Fruit fly (Drosophila melanogaster) whole organism, embryonic: Measurements from ENCODE around the gene pan.

Experiments used
- CG10543 ChIP-seq: fragments of 200-800 bp; sonication (Bioruptor generic); optimal IDR thresholded peaks from 3 replicates; lab custom pipeline; 2017; ENCODE audit warnings: missing biosample characterization, mild to moderate bottlenecking, missing genetic modification characterization, moderate library complexity
- CG10565 ChIP-seq: fragments of 200-800 bp; sonication (Bioruptor generic); optimal IDR thresholded peaks from 3 replicates; lab custom pipeline; 2016; ENCODE audit warnings: missing biosample characterization, mild to moderate bottlenecking, missing genetic modification characterization
- CG10654 ChIP-seq: fragments of 200-800 bp; sonication (Bioruptor generic); optimal IDR thresholded peaks from 2 replicates; lab custom pipeline; 2016; ENCODE audit warnings: missing biosample characterization, missing genetic modification characterization
- CG11456 ChIP-seq: fragments of 200-800 bp; sonication (Bioruptor generic); IDR thresholded peaks from 3 replicates; pipeline ENCODE4 v1.3.6; 2022; ENCODE audit warnings: missing biosample characterization, missing genetic modification characterization
- CG15696 ChIP-seq: fragments of 200-800 bp; sonication (Bioruptor generic); optimal IDR thresholded peaks from 2 replicates; lab custom pipeline; 2019; ENCODE audit warnings: missing biosample characterization, mild to moderate bottlenecking, missing genetic modification characterization, moderate library complexity
- CG16815 ChIP-seq: fragments of 200-800 bp; sonication (Bioruptor generic); optimal IDR thresholded peaks from 3 replicates; lab custom pipeline; 2017; ENCODE audit warnings: missing biosample characterization, mild to moderate bottlenecking, missing genetic modification characterization
- CG17186 ChIP-seq: fragments of 200-800 bp; sonication (Bioruptor generic); optimal IDR thresholded peaks from 3 replicates; lab custom pipeline; 2017; ENCODE audit warnings: missing biosample characterization, missing genetic modification reagents, missing genetic modification characterization
- CG1792 ChIP-seq: fragments of 200-800 bp; sonication (Bioruptor generic); optimal IDR thresholded peaks from 2 replicates; lab custom pipeline; 2016; ENCODE audit warnings: missing biosample characterization, missing genetic modification characterization
- CG18262 ChIP-seq: fragments of 200-800 bp; optimal IDR thresholded peaks from 3 replicates; lab custom pipeline; 2019; ENCODE audit warnings: missing biosample characterization, mild to moderate bottlenecking, missing genetic modification characterization, moderate library complexity
- CG2199 ChIP-seq: fragments of 200-800 bp; sonication (Bioruptor generic); IDR thresholded peaks from 3 replicates; pipeline ENCODE4 v1.3.6; 2022; ENCODE audit warnings: missing biosample characterization, missing genetic modification characterization
- CG30020 ChIP-seq: fragments of 200-800 bp; optimal IDR thresholded peaks from 2 replicates; lab custom pipeline; 2019; ENCODE audit warnings: missing biosample characterization, mild to moderate bottlenecking, missing genetic modification characterization, moderate library complexity
- CG3407 ChIP-seq: fragments of 200-800 bp; sonication (Bioruptor generic); optimal IDR thresholded peaks from 2 replicates; lab custom pipeline; 2018; ENCODE audit warnings: missing biosample characterization, mild to moderate bottlenecking, missing genetic modification characterization
- CG3995 ChIP-seq: fragments of 200-800 bp; sonication (Bioruptor generic); optimal IDR thresholded peaks from 3 replicates; lab custom pipeline; 2016; ENCODE audit warnings: missing biosample characterization, missing genetic modification characterization
- CG6254 ChIP-seq: fragments of 200-800 bp; sonication (Bioruptor generic); optimal IDR thresholded peaks from 3 replicates; lab custom pipeline; 2017; ENCODE audit warnings: mild to moderate bottlenecking, missing biosample characterization, missing genetic modification reagents, missing genetic modification characterization
- CG7372 ChIP-seq: fragments of 200-800 bp; sonication (Bioruptor generic); IDR thresholded peaks from 2 replicates; pipeline ENCODE4 v1.3.6; 2022; ENCODE audit warnings: missing biosample characterization, missing genetic modification characterization
- CG7556 ChIP-seq: fragments of 200-800 bp; sonication (Bioruptor generic); optimal IDR thresholded peaks from 2 replicates; lab custom pipeline; 2017; ENCODE audit warnings: missing biosample characterization, mild to moderate bottlenecking, missing genetic modification characterization
- CG7745 ChIP-seq: fragments of 200-800 bp; sonication (Bioruptor generic); optimal IDR thresholded peaks from 2 replicates; lab custom pipeline; 2018; ENCODE audit warnings: missing biosample characterization, mild to moderate bottlenecking, missing genetic modification characterization, moderate library complexity
- CG9876 ChIP-seq: fragments of 200-800 bp; sonication (Bioruptor generic); optimal IDR thresholded peaks from 2 replicates; lab custom pipeline; 2016; ENCODE audit warnings: missing biosample characterization, missing genetic modification characterization
- CTCF ChIP-seq: fragments of 200-800 bp; sonication (Bioruptor generic); optimal IDR thresholded peaks from 2 replicates; lab custom pipeline; 2017; ENCODE audit warnings: missing biosample characterization, mild to moderate bottlenecking, missing genetic modification characterization, moderate library complexity
- D19A ChIP-seq: fragments of 200-800 bp; optimal IDR thresholded peaks from 3 replicates; lab custom pipeline; 2019; ENCODE audit warnings: missing biosample characterization, mild to moderate bottlenecking, missing genetic modification characterization, moderate library complexity
- Dip2 ChIP-seq: fragments of 200-800 bp; sonication (Bioruptor generic); IDR thresholded peaks from 2 replicates; pipeline ENCODE4 v1.3.6; 2022; ENCODE audit warnings: missing biosample characterization, missing genetic modification characterization
- HmgZ ChIP-seq: fragments of 200-800 bp; sonication (Bioruptor generic); optimal IDR thresholded peaks from 2 replicates; lab custom pipeline; 2018; ENCODE audit warnings: missing biosample characterization, mild to moderate bottlenecking, missing genetic modification characterization
- Lhr ChIP-seq: fragments of 200-800 bp; sonication (Bioruptor generic); optimal IDR thresholded peaks from 3 replicates; lab custom pipeline; 2017; ENCODE audit warnings: mild to moderate bottlenecking, missing biosample characterization, missing genetic modification reagents, missing genetic modification characterization
- MESR4 ChIP-seq: fragments of 200-800 bp; sonication (Bioruptor generic); optimal IDR thresholded peaks from 2 replicates; lab custom pipeline; 2018; ENCODE audit warnings: missing biosample characterization, mild to moderate bottlenecking, missing genetic modification characterization, moderate library complexity
- Max ChIP-seq: fragments of 200-800 bp; sonication (Bioruptor generic); optimal IDR thresholded peaks from 2 replicates; lab custom pipeline; 2016; ENCODE audit warnings: missing biosample characterization, mild to moderate bottlenecking, missing genetic modification characterization
- Meics ChIP-seq: fragments of 200-800 bp; sonication (Bioruptor generic); optimal IDR thresholded peaks from 2 replicates; lab custom pipeline; 2017; ENCODE audit warnings: missing biosample characterization, mild to moderate bottlenecking, missing genetic modification characterization
- Oaz ChIP-seq: fragments of 200-800 bp; sonication (Bioruptor generic); IDR thresholded peaks from 2 replicates; pipeline ENCODE4 v1.3.6; 2022; ENCODE audit warnings: missing biosample characterization, missing genetic modification characterization
- Optix ChIP-seq: fragments of 200-800 bp; sonication (Bioruptor generic); IDR thresholded peaks from 3 replicates; pipeline ENCODE4 v1.3.6; 2022; ENCODE audit warnings: missing biosample characterization, missing genetic modification characterization
- Pdp1 ChIP-seq, 2 experiments: fragments of 200-800 bp; sonication (Bioruptor generic); optimal IDR thresholded peaks; 3 replicates each; lab custom pipeline; 2016; ENCODE audit warnings: missing biosample characterization in 2 of 2, missing genetic modification characterization in 2 of 2, mild to moderate bottlenecking in 1 of 2, moderate library complexity in 1 of 2
- Sin3A ChIP-seq: fragments of >200 bp; optimal IDR thresholded peaks from 2 replicates; lab custom pipeline; 2018
- az2 ChIP-seq: fragments of 200-800 bp; sonication (Bioruptor generic); optimal IDR thresholded peaks from 3 replicates; lab custom pipeline; 2016; ENCODE audit warnings: missing biosample characterization, missing genetic modification characterization
- btn ChIP-seq: fragments of 200-800 bp; sonication (Bioruptor generic); optimal IDR thresholded peaks from 2 replicates; lab custom pipeline; 2016; ENCODE audit warnings: missing biosample characterization, missing genetic modification characterization
- cas ChIP-seq: fragments of 200-800 bp; sonication (Bioruptor generic); IDR thresholded peaks from 2 replicates; pipeline ENCODE4 v1.3.6; 2022; ENCODE audit warnings: missing biosample characterization, missing genetic modification characterization
- chn ChIP-seq: fragments of 200-800 bp; sonication (Bioruptor generic); optimal IDR thresholded peaks from 2 replicates; lab custom pipeline; 2016; ENCODE audit warnings: missing biosample characterization, missing genetic modification characterization
- croc ChIP-seq: fragments of 200-800 bp; sonication (Bioruptor generic); conservative IDR thresholded peaks from 3 replicates; pipeline ENCODE4 v1.3.6; 2022; ENCODE audit warnings: missing biosample characterization, missing genetic modification characterization
- eve ChIP-seq, 2 experiments: fragments of >200 bp; optimal IDR thresholded peaks; 2 replicates each; lab custom pipeline; 2017; ENCODE audit warnings: missing biosample characterization in 2 of 2, missing genetic modification characterization in 2 of 2
- fu2 ChIP-seq: fragments of 200-800 bp; sonication (Bioruptor generic); optimal IDR thresholded peaks from 2 replicates; lab custom pipeline; 2016; ENCODE audit warnings: missing biosample characterization, missing genetic modification characterization
- gem ChIP-seq: fragments of 200-800 bp; sonication (Bioruptor generic); optimal IDR thresholded peaks from 2 replicates; lab custom pipeline; 2019; ENCODE audit warnings: missing biosample characterization, mild to moderate bottlenecking, missing genetic modification characterization, moderate library complexity
- lbe ChIP-seq: fragments of 200-800 bp; sonication (Bioruptor generic); optimal IDR thresholded peaks from 2 replicates; lab custom pipeline; 2016; ENCODE audit warnings: missing biosample characterization, mild to moderate bottlenecking, missing genetic modification characterization
- lola ChIP-seq, 3 experiments: fragments of >200 bp in 2 of 3; fragments of 200-800 bp in 1 of 3; sonication (Bioruptor generic) in 1 of 3; optimal IDR thresholded peaks; 2 replicates each; lab custom pipeline; 2017 to 2019; ENCODE audit warnings: missing biosample characterization in 3 of 3, missing genetic modification characterization in 3 of 3, mild to moderate bottlenecking in 1 of 3, moderate library complexity in 1 of 3
- oc ChIP-seq: fragments of 200-800 bp; sonication (Bioruptor generic); optimal IDR thresholded peaks from 2 replicates; lab custom pipeline; 2018; ENCODE audit warnings: missing biosample characterization, mild to moderate bottlenecking, missing genetic modification characterization, moderate library complexity
- onecut ChIP-seq: fragments of 200-800 bp; sonication (Bioruptor generic); IDR thresholded peaks from 2 replicates; pipeline ENCODE4 v1.3.6; 2022; ENCODE audit warnings: missing biosample characterization, missing genetic modification characterization
- pita ChIP-seq: fragments of 200-800 bp; sonication (Bioruptor generic); optimal IDR thresholded peaks from 2 replicates; lab custom pipeline; 2017; ENCODE audit warnings: missing biosample characterization, mild to moderate bottlenecking, missing genetic modification characterization
- sim ChIP-seq: fragments of 200-800 bp; sonication (Bioruptor generic); IDR thresholded peaks from 2 replicates; pipeline ENCODE4 v1.3.6; 2022; ENCODE audit warnings: missing biosample characterization, missing genetic modification characterization
- sqz ChIP-seq: fragments of 200-800 bp; sonication (Bioruptor generic); optimal IDR thresholded peaks from 3 replicates; lab custom pipeline; 2018; ENCODE audit warnings: missing biosample characterization, mild to moderate bottlenecking, missing genetic modification characterization
- sr ChIP-seq: fragments of 200-800 bp; sonication (Bioruptor generic); IDR thresholded peaks from 3 replicates; pipeline ENCODE4 v1.3.6; 2022; ENCODE audit warnings: missing biosample characterization, missing genetic modification characterization
- tap ChIP-seq: fragments of 200-800 bp; optimal IDR thresholded peaks from 3 replicates; lab custom pipeline; 2019; ENCODE audit warnings: missing biosample characterization, mild to moderate bottlenecking, missing genetic modification characterization, moderate library complexity
- twi ChIP-seq: fragments of 200-800 bp; optimal IDR thresholded peaks from 2 replicates; lab custom pipeline; 2019; ENCODE audit warnings: missing biosample characterization, mild to moderate bottlenecking, missing genetic modification characterization, moderate library complexity
- vfl ChIP-seq: fragments of 200-800 bp; sonication (Bioruptor generic); optimal IDR thresholded peaks from 2 replicates; lab custom pipeline; 2016; ENCODE audit warnings: missing biosample characterization, missing genetic modification characterization
- z ChIP-seq: fragments of 200-800 bp; sonication (Bioruptor generic); IDR thresholded peaks from 3 replicates; pipeline ENCODE4 v1.3.6; 2022; ENCODE audit warnings: missing biosample characterization, missing genetic modification characterization

The pan gene

DNA sequence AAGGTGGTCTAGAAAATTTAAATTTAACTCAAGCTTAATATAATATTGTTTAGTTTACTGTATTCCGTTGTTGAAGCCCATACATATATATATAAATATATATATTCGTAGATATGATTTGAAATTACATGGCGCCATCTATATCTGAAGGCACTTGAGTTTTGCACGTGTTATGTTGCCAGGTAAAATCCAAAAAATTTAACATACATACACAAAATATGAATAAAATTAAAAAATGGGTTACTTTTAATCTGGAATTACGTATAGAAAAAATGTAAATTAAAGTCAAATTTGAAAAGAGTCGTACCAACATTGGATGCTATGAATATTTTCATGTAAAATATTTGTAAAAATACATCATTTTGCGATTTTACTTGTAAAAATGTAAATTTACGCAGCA is 20.6 kb downstream of the pan start:
- TF ChIP-seq Lhr (GFP tag; lab: Kevin White, UChicago) (peak; percentile 62), CG30020 (peak; percentile 68), CG11456 (no peak), btn (no peak), CG3995 (no peak), Dip2 (GFP tag; lab: Robert Waterston, UW) (peak; percentile 92), CG9876 (GFP tag; lab: Kevin White, UChicago) (no peak), D19A (peak; percentile 16), CG2199 (GFP tag; lab: Robert Waterston, UW) (0 out of 3 replicates have a peak, but pooled peaks have one; percentile 8), Meics (GFP tag; lab: Kevin White, UChicago) (no peak), CG15696 (peak; percentile 22), sim (GFP tag; lab: Robert Waterston, UW) (no peak), sqz (GFP tag; lab: Kevin White, UChicago) (no peak), vfl (no peak), CG17186 (GFP tag; lab: Kevin White, UChicago) (no peak), twi (tag; lab: Kevin White, UChicago) (no peak), lola (GFP tag; optimal IDR thresholded peaks at IDR 0.05; lab: Kevin White, UChicago) (peak in 1 of 3 experiments; percentile 0), CG18262 (tag; lab: Kevin White, UChicago) (peak; percentile 27), Max (GFP tag; lab: Kevin White, UChicago) (peak; percentile 22), oc (tag; lab: Kevin White, UChicago) (no peak), CTCF (GFP tag; lab: Kevin White, UChicago) (peak; percentile 95), CG3407 (GFP tag; lab: Kevin White, UChicago) (no peak), gem (peak; percentile 25), fu2 (GFP tag; lab: Kevin White, UChicago) (no peak), Oaz (GFP tag; lab: Robert Waterston, UW) (no peak), CG10654 (GFP tag; lab: Kevin White, UChicago) (no peak), sr (GFP tag; lab: Robert Waterston, UW) (no peak), pita (peak; percentile 30), Sin3A (no peak), HmgZ (tag; lab: Kevin White, UChicago) (no peak)

DNA sequence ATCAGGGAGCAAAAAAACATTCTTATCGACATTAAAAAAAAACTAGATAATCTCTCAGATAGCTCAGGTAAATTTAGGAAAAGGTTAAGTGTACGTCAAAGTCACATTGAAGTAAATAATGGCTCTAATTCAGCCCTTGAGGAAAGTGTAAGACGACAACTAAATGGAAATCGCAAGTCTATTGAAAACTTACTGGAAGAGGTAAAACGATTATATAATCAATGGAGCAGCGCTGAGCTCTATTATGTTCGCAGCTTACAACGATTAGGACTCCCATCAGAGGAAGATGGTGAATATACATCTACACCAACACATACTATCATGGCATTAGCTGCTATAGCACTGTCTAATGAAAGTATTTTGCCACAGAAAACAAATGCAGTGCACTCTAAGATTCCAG is 22.9 kb downstream of the pan start:
- peak in 1 of 2 experiments; percentile 52 for TF ChIP-seq eve (GFP tag; optimal IDR thresholded peaks at IDR 0.05; lab: Kevin White, UChicago)
- peak in 1 of 2 experiments; percentile 94 for TF ChIP-seq Pdp1 (GFP tag; optimal IDR thresholded peaks at IDR 0.05; lab: Kevin White, UChicago)
- TF ChIP-seq CG7556 (GFP tag; lab: Kevin White, UChicago), result no peak

- TF ChIP-seq croc (no peak), onecut (GFP tag; lab: Robert Waterston, UW) (0 out of 2 replicates have a peak, but pooled peaks have one; percentile 12)
- TF ChIP-seq, all 482 proteins: peak for 1
Observed at dm6 chr4:102155-102554, 33.0 kb downstream of the pan start.

DNA sequence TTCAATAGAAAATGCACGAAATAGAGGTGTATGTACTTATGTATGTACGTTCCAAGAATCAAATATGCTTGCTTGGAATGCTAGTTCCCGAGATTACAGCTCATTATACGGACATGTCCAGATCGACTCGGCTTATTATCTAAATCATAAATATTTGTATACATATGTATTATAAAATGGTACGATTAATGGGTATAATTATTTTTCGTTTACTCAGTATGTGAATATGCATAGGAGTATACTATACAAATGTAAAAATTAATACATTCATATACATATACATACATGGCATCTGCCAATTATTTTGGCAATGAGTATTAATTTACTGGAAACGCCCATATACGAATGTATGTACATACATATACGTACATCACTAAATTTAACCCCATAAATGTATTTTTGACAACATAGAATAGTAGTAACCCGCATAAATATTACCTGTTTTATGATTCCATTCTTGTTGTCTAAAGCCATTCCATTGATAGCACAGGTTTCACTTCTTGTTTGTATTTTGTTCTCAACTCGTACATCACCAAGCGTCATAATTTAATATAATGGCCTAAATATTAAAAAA is 59.8 kb downstream of the pan start:
- TF ChIP-seq CG7745 (tag; lab: Kevin White, UChicago), result no peak
- TF ChIP-seq lbe (GFP tag; lab: Kevin White, UChicago), result peak; percentile 25
- TF ChIP-seq cas, result no peak
- no peak for TF ChIP-seq CG7372 (GFP tag; lab: Robert Waterston, UW)
- no peak for TF ChIP-seq CG1792 (GFP tag; lab: Kevin White, UChicago)
- TF ChIP-seq CG10543 (GFP tag; lab: Kevin White, UChicago), result no peak
- TF ChIP-seq az2, result no peak
- no peak for TF ChIP-seq chn (GFP tag; lab: Kevin White, UChicago)
- no peak for TF ChIP-seq CG10565 (GFP tag; lab: Kevin White, UChicago)
- TF ChIP-seq MESR4 (GFP tag; lab: Kevin White, UChicago), result peak; percentile 73
- no peak for TF ChIP-seq Optix (GFP tag; lab: Robert Waterston, UW)
- TF ChIP-seq z, result no peak
- no peak for TF ChIP-seq tap (tag; lab: Kevin White, UChicago)
- no peak for TF ChIP-seq CG6254 (GFP tag; lab: Kevin White, UChicago)
- no peak for TF ChIP-seq CG16815 (GFP tag; lab: Kevin White, UChicago)
